Worm (Caenorhabditis elegans) whole organism, L4 larva: ENCODE results near the gene memi-2.

Source experiments
- ama-1 ChIP-seq: fragments of 150-350 bp; optimal IDR thresholded peaks from 2 replicates; lab custom pipeline; 2014; ENCODE audit warnings: inconsistent platforms, mixed read lengths
- ces-1 ChIP-seq: fragments of 150-350 bp; sonication (generic microtip); optimal IDR thresholded peaks from 4 replicates; lab custom pipeline; 2014; ENCODE audit warnings: missing biosample characterization, missing genetic modification reagents, missing genetic modification characterization
- egl-27 ChIP-seq: sonication (generic microtip); optimal IDR thresholded peaks from 3 replicates; lab custom pipeline; 2017; ENCODE audit warnings: missing biosample characterization, missing genetic modification reagents, missing genetic modification characterization
- mep-1 ChIP-seq: fragments of 150-350 bp; sonication (generic microtip); optimal IDR thresholded peaks from 3 replicates; lab custom pipeline; 2014; ENCODE audit warnings: missing biosample characterization, missing genetic modification characterization
- mxl-2 ChIP-seq: fragments of 200-800 bp; sonication (Bioruptor generic); conservative IDR thresholded peaks from 2 replicates; pipeline ENCODE4 v1.3.6; 2022; ENCODE audit warnings: missing genetic modification reagents, missing genetic modification characterization, missing compliant biosample characterization
- nhr-25 ChIP-seq: sonication (generic microtip); optimal IDR thresholded peaks from 2 replicates; lab custom pipeline; 2017; ENCODE audit warnings: missing genetic modification characterization, mild to moderate bottlenecking, missing compliant biosample characterization, antibody characterized with exemption, moderate library complexity, borderline replicate concordance; ENCODE audit not compliant: insufficient read depth
- unc-39 ChIP-seq: sonication (generic microtip); optimal IDR thresholded peaks from 2 replicates; lab custom pipeline; 2017; ENCODE audit warnings: missing biosample characterization, missing genetic modification characterization
- zag-1 ChIP-seq: fragments of 150-350 bp; optimal IDR thresholded peaks from 2 replicates; lab custom pipeline; 2014; ENCODE audit warnings: missing biosample characterization, missing genetic modification characterization

DNA sequence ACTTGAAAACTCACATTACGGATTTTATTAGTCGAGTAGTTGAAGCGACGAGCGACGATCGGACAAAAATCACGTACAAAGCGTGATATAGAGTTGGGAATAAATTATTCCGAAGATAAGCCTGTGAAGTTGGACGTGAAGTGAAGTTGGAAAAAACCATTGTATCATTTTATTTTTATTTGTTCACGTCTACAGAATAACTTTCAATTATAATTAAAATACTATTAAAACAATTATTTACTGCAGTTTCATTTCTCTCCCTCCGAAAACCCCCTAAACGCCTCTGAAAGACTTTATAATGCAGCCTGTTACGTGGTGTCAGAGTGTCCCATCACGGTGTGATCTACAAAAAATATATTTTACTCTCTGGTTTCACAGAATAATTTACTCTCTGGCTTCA lies 40.2 kb downstream of the memi-2 start, which contains the start of gene Y62E10A.3:
- TF ChIP-seq mep-1 (tag; lab: Kevin White, UChicago) (no peak), mxl-2 (GFP tag; lab: Robert Waterston, UW) (no peak), ces-1 (GFP tag; lab: Kevin White, UChicago) (no peak), zag-1 (tag; lab: Kevin White, UChicago) (no peak), egl-27 (tag; lab: Kevin White, UChicago) (no peak), ama-1 (lab: Kevin White, UChicago) (no peak), unc-39 (tag; lab: Kevin White, UChicago) (no peak), nhr-25 (tag; lab: Kevin White, UChicago) (no peak)
